Worm (Caenorhabditis elegans): Measurements from ENCODE around the gene srg-47.

Gene srg-47

ce11 chrV:14579619-14580018 is 23.5 kb upstream of the srg-47 start, which contains the start of gene gar-3:
TSS of gene gar-3 (minus strand) at chrV:14579719.
- no peak for TF ChIP-seq tab-1 (GFP tag; IDR thresholded peaks at IDR 0.05)
- TF ChIP-seq ztf-29 (GFP tag; IDR thresholded peaks at IDR 0.05), result no peak
- TF ChIP-seq med-1 (GFP tag; optimal IDR thresholded peaks at IDR 0.05; ENCODE audit: insufficient read depth), result no peak

ce11 chrV:14576745-14577373 is 20.8 kb upstream of the srg-47 start:
- no peak for TF ChIP-seq ztf-23 (GFP tag; IDR thresholded peaks at IDR 0.05)
- no peak for TF ChIP-seq ztf-29 (GFP tag; IDR thresholded peaks at IDR 0.05)
- TF ChIP-seq klf-2 (GFP tag; conservative IDR thresholded peaks at IDR 0.05), result no peak
- no peak for TF ChIP-seq cog-1 (tag; optimal IDR thresholded peaks at IDR 0.05)
- no peak for TF ChIP-seq flt-1 (GFP tag; IDR thresholded peaks at IDR 0.05)
- no peak for TF ChIP-seq med-1 (GFP tag; optimal IDR thresholded peaks at IDR 0.05; ENCODE audit: insufficient read depth)
- TF ChIP-seq T22C8.4 (GFP tag; IDR thresholded peaks at IDR 0.05), result no peak
- no peak for TF ChIP-seq tab-1 (GFP tag; IDR thresholded peaks at IDR 0.05)

ce11 chrV:14562589-14562988 is 6.5 kb upstream of the srg-47 start, which contains the start of gene C53A5.11:
TSS of gene C53A5.11 (plus strand) at chrV:14562889.
- TF ChIP-seq tab-1 (GFP tag; IDR thresholded peaks at IDR 0.05) (no peak), ztf-23 (GFP tag; IDR thresholded peaks at IDR 0.05) (no peak), ref-1 (GFP tag; conservative IDR thresholded peaks at IDR 0.05) (no peak), T22C8.4 (GFP tag; IDR thresholded peaks at IDR 0.05) (no peak), klf-2 (GFP tag; conservative IDR thresholded peaks at IDR 0.05) (no peak), med-1 (GFP tag; optimal IDR thresholded peaks at IDR 0.05; ENCODE audit: insufficient read depth) (no peak), flt-1 (GFP tag; IDR thresholded peaks at IDR 0.05) (no peak), ztf-29 (GFP tag; IDR thresholded peaks at IDR 0.05) (no peak), cog-1 (tag; optimal IDR thresholded peaks at IDR 0.05) (no peak)

ce11 chrV:14559312-14559711 is 3.2 kb upstream of the srg-47 start, which contains the start of gene srt-32:
TSS of gene srt-32 (plus strand) at chrV:14559612.
- TF ChIP-seq ztf-29 (GFP tag; IDR thresholded peaks at IDR 0.05) (no peak), klf-2 (GFP tag; conservative IDR thresholded peaks at IDR 0.05) (no peak), T22C8.4 (GFP tag; IDR thresholded peaks at IDR 0.05) (no peak), ref-1 (GFP tag; conservative IDR thresholded peaks at IDR 0.05) (no peak), med-1 (GFP tag; optimal IDR thresholded peaks at IDR 0.05; ENCODE audit: insufficient read depth) (no peak), flt-1 (GFP tag; IDR thresholded peaks at IDR 0.05) (no peak), ztf-23 (GFP tag; IDR thresholded peaks at IDR 0.05) (no peak), tab-1 (GFP tag; IDR thresholded peaks at IDR 0.05) (no peak), cog-1 (tag; optimal IDR thresholded peaks at IDR 0.05) (no peak)

- TF ChIP-seq T22C8.4 (GFP tag; IDR thresholded peaks at IDR 0.05) (no peak), med-1 (GFP tag; optimal IDR thresholded peaks at IDR 0.05; ENCODE audit: insufficient read depth) (no peak), klf-2 (GFP tag; conservative IDR thresholded peaks at IDR 0.05) (no peak), cog-1 (tag; optimal IDR thresholded peaks at IDR 0.05) (no peak), ref-1 (GFP tag; conservative IDR thresholded peaks at IDR 0.05) (no peak), ztf-29 (GFP tag; IDR thresholded peaks at IDR 0.05) (no peak), ztf-23 (GFP tag; IDR thresholded peaks at IDR 0.05) (no peak), flt-1 (GFP tag; IDR thresholded peaks at IDR 0.05) (no peak), tab-1 (GFP tag; IDR thresholded peaks at IDR 0.05) (no peak)
These were observed 2.7 kb upstream of the srg-47 start, which contains the start of gene C53A5.9 for ce11 chrV:14558757-14559156. TSS of gene C53A5.9 (minus strand) at chrV:14558857.

ce11 chrV:14548510-14548909 is 7.6 kb downstream of the srg-47 start:
- TF ChIP-seq flt-1 (GFP tag; IDR thresholded peaks at IDR 0.05), result no peak
- no peak for TF ChIP-seq cog-1 (tag; optimal IDR thresholded peaks at IDR 0.05)
- no peak for TF ChIP-seq ref-1 (GFP tag; conservative IDR thresholded peaks at IDR 0.05)
- no peak for TF ChIP-seq med-1 (GFP tag; optimal IDR thresholded peaks at IDR 0.05; ENCODE audit: insufficient read depth)
- no peak for TF ChIP-seq ztf-29 (GFP tag; IDR thresholded peaks at IDR 0.05)
- TF ChIP-seq tab-1 (GFP tag; IDR thresholded peaks at IDR 0.05), result no peak

DNA sequence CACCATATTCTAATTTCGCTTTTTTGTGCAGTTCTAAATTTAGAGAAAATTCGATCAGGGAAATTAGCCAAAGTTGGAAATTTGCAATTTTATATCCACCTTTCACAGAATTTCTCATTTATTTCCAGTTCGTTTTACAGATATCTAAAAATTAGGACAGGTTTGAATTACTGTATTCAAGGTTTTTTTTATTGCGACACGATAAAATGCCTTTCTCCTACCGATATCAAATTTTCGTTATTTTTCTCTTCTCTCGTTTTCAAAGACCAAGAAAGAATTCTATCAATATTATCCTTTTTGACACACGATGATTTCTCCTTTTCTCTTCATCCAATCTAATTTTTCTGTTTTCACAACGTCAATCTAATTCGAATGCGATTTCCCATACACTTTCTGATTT is 9.5 kb downstream of the srg-47 start, which contains the start of gene C53A5.13:
Gene C53A5.13 (plus strand): TSS at position 301 of the 400 bp plus-strand sequence.
- no peak for TF ChIP-seq med-1 (GFP tag; optimal IDR thresholded peaks at IDR 0.05; ENCODE audit: insufficient read depth)

ce11 chrV:14545816-14546283 is 10.2 kb downstream of the srg-47 start, which contains the start of gene rike-1:
TSS of gene rike-1 (minus strand) at chrV:14545866.
- TF ChIP-seq flt-1 (GFP tag; IDR thresholded peaks at IDR 0.05) (no peak), tab-1 (GFP tag; IDR thresholded peaks at IDR 0.05) (no peak), cog-1 (tag; optimal IDR thresholded peaks at IDR 0.05) (peak; percentile 3), ztf-23 (GFP tag; IDR thresholded peaks at IDR 0.05) (no peak), med-1 (GFP tag; optimal IDR thresholded peaks at IDR 0.05; ENCODE audit: insufficient read depth) (no peak)

ce11 chrV:14542138-14542537 is 13.9 kb downstream of the srg-47 start:
- TF ChIP-seq flt-1 (GFP tag; IDR thresholded peaks at IDR 0.05) (no peak), ztf-29 (GFP tag; IDR thresholded peaks at IDR 0.05) (no peak), T22C8.4 (GFP tag; IDR thresholded peaks at IDR 0.05) (no peak), ref-1 (GFP tag; conservative IDR thresholded peaks at IDR 0.05) (no peak), cog-1 (tag; optimal IDR thresholded peaks at IDR 0.05) (no peak), med-1 (GFP tag; optimal IDR thresholded peaks at IDR 0.05; ENCODE audit: insufficient read depth) (no peak), tab-1 (GFP tag; IDR thresholded peaks at IDR 0.05) (no peak), klf-2 (GFP tag; conservative IDR thresholded peaks at IDR 0.05) (no peak), ztf-23 (GFP tag; IDR thresholded peaks at IDR 0.05) (no peak)

DNA sequence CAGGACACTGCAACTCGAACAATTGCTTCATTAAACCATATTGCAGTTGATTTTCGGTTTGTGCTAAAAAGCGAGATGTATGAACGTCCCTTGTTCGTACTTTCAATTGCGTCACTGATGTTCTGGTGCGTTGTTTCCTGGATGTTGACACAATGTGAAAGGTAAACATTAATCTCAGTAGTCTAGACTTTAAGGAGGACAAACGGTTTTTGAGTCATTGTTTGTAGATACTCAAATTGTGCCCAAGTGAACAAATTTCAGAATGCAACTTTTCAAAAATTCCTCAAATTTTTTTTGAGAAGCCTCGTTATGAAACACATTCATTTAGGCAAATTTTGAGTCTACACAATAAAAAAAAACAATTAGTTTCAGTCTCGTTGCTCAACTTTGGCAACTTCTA is 15.2 kb downstream of the srg-47 start:
- TF ChIP-seq cog-1 (tag; optimal IDR thresholded peaks at IDR 0.05), result no peak
- no peak for TF ChIP-seq ztf-23 (GFP tag; IDR thresholded peaks at IDR 0.05)
- TF ChIP-seq tab-1 (GFP tag; IDR thresholded peaks at IDR 0.05), result no peak
- TF ChIP-seq ztf-29 (GFP tag; IDR thresholded peaks at IDR 0.05), result no peak
- no peak for TF ChIP-seq T22C8.4 (GFP tag; IDR thresholded peaks at IDR 0.05)
- no peak for TF ChIP-seq ref-1 (GFP tag; conservative IDR thresholded peaks at IDR 0.05)
- TF ChIP-seq med-1 (GFP tag; optimal IDR thresholded peaks at IDR 0.05; ENCODE audit: insufficient read depth), result no peak
- TF ChIP-seq klf-2 (GFP tag; conservative IDR thresholded peaks at IDR 0.05), result no peak
- no peak for TF ChIP-seq flt-1 (GFP tag; IDR thresholded peaks at IDR 0.05)
